Worm (Caenorhabditis elegans) whole organism, L4 larva: ENCODE data around the gene T05A12.4.

Source experiments
- D1046.2 ChIP-seq: fragments of 200-800 bp; sonication (Bioruptor generic); IDR thresholded peaks from 2 replicates; pipeline ENCODE4 v1.3.6; 2022; ENCODE audit warnings: missing genetic modification characterization, missing compliant biosample characterization
- F10B5.3 ChIP-seq: sonication (generic microtip); optimal IDR thresholded peaks from 2 replicates; lab custom pipeline; 2016; ENCODE audit warnings: mild to moderate bottlenecking, missing genetic modification characterization, missing compliant biosample characterization
- F26F4.8 ChIP-seq: fragments of 200-800 bp; sonication (Bioruptor generic); conservative IDR thresholded peaks from 2 replicates; pipeline ENCODE4 v1.3.6; 2022; ENCODE audit warnings: missing genetic modification characterization, missing compliant biosample characterization
- F44E2.7 ChIP-seq: fragments of 200-800 bp; sonication (Bioruptor generic); IDR thresholded peaks from 2 replicates; pipeline ENCODE4 v2.1.2; 2022; ENCODE audit warnings: missing genetic modification characterization, missing compliant biosample characterization
- F49E8.2 ChIP-seq: sonication (generic microtip); optimal IDR thresholded peaks from 2 replicates; lab custom pipeline; 2016; ENCODE audit warnings: missing compliant biosample characterization, mild to moderate bottlenecking, missing genetic modification characterization, borderline replicate concordance
- R02D3.7 ChIP-seq: fragments of 150-350 bp; sonication (generic microtip); optimal IDR thresholded peaks from 3 replicates; lab custom pipeline; 2014; ENCODE audit warnings: missing biosample characterization, missing genetic modification characterization
- T26A8.4 ChIP-seq: fragments of 200-800 bp; sonication (Bioruptor generic); IDR thresholded peaks from 2 replicates; pipeline ENCODE4 v1.3.6; 2022; ENCODE audit warnings: missing genetic modification characterization, missing compliant biosample characterization
- Y5F2A.4 ChIP-seq: fragments of 200-800 bp; sonication (Bioruptor generic); optimal IDR thresholded peaks from 2 replicates; lab custom pipeline; 2018; ENCODE audit warnings: mild to moderate bottlenecking, missing genetic modification characterization, missing compliant biosample characterization
- ZK546.5 ChIP-seq, 2 experiments: sonication (generic microtip); optimal IDR thresholded peaks; 2 replicates each; lab custom pipeline; 2017; ENCODE audit warnings: missing biosample characterization in 2 of 2, missing genetic modification characterization in 2 of 2
- arid-1 ChIP-seq: fragments of 200-800 bp; sonication (Bioruptor generic); conservative IDR thresholded peaks from 2 replicates; pipeline ENCODE4 v1.3.6; 2022; ENCODE audit warnings: missing genetic modification reagents, missing genetic modification characterization, missing compliant biosample characterization
- attf-4 ChIP-seq: sonication (generic microtip); optimal IDR thresholded peaks from 3 replicates; lab custom pipeline; 2017; ENCODE audit warnings: missing biosample characterization, missing genetic modification characterization
- ceh-20 ChIP-seq: fragments of 200-800 bp; sonication (Bioruptor generic); IDR thresholded peaks from 2 replicates; pipeline ENCODE4 v1.3.6; 2022; ENCODE audit warnings: missing genetic modification reagents, missing genetic modification characterization, missing compliant biosample characterization
- ceh-44 ChIP-seq: fragments of 200-800 bp; sonication (Bioruptor generic); IDR thresholded peaks from 2 replicates; pipeline ENCODE4 v1.3.6; 2022; ENCODE audit warnings: missing genetic modification reagents, missing genetic modification characterization, missing compliant biosample characterization
- ceh-82 ChIP-seq: sonication (generic microtip); optimal IDR thresholded peaks from 2 replicates; lab custom pipeline; 2017; ENCODE audit warnings: missing biosample characterization, missing genetic modification characterization
- daf-12 ChIP-seq: fragments of 150-350 bp; optimal IDR thresholded peaks from 2 replicates; lab custom pipeline; 2014; ENCODE audit warnings: missing biosample characterization, missing genetic modification reagents, missing genetic modification characterization
- daf-16 ChIP-seq, 3 experiments: sonication (generic microtip); optimal IDR thresholded peaks; 2 replicates each; lab custom pipeline; 2016 to 2017; ENCODE audit warnings: missing genetic modification characterization in 3 of 3, missing genetic modification reagents in 3 of 3, mild to moderate bottlenecking in 2 of 3, missing compliant biosample characterization in 2 of 3, missing biosample characterization in 1 of 3, moderate library complexity in 1 of 3
- daf-19 ChIP-seq: fragments of 200-800 bp; sonication (Bioruptor generic); conservative IDR thresholded peaks from 2 replicates; pipeline ENCODE4 v1.3.6; 2022; ENCODE audit warnings: missing genetic modification characterization, missing compliant biosample characterization
- dmd-6 ChIP-seq: fragments of 200-800 bp; sonication (Bioruptor generic); IDR thresholded peaks from 2 replicates; pipeline ENCODE4 v1.3.6; 2022; ENCODE audit warnings: missing genetic modification reagents, missing genetic modification characterization, missing compliant biosample characterization
- dpl-1 ChIP-seq: fragments of 150-350 bp; optimal IDR thresholded peaks from 2 replicates; lab custom pipeline; 2014; ENCODE audit warnings: missing biosample characterization, missing genetic modification reagents, missing genetic modification characterization
- egl-43 ChIP-seq: fragments of 200-800 bp; sonication (Bioruptor generic); IDR thresholded peaks from 2 replicates; pipeline ENCODE4 v1.3.6; 2022; ENCODE audit warnings: missing genetic modification reagents, missing genetic modification characterization, missing compliant biosample characterization
- fkh-10 ChIP-seq: fragments of 150-350 bp; optimal IDR thresholded peaks from 2 replicates; lab custom pipeline; 2014; ENCODE audit warnings: missing biosample characterization, missing genetic modification reagents, missing genetic modification characterization
- hlh-30 ChIP-seq: sonication (generic microtip); optimal IDR thresholded peaks from 2 replicates; lab custom pipeline; 2017; ENCODE audit warnings: antibody characterized with exemption, mild to moderate bottlenecking, missing genetic modification characterization, missing compliant biosample characterization; ENCODE audit not compliant: insufficient read depth
- lim-7 ChIP-seq: fragments of 200-800 bp; sonication (Bioruptor generic); IDR thresholded peaks from 2 replicates; pipeline ENCODE4 v1.3.6; 2022; ENCODE audit warnings: missing genetic modification characterization, missing compliant biosample characterization
- lin-13 ChIP-seq: fragments of 150-350 bp; optimal IDR thresholded peaks from 2 replicates; lab custom pipeline; 2014; ENCODE audit warnings: missing biosample characterization, missing genetic modification reagents, missing genetic modification characterization
- lir-3 ChIP-seq: sonication (generic microtip); optimal IDR thresholded peaks from 2 replicates; lab custom pipeline; 2016; ENCODE audit warnings: mild to moderate bottlenecking, missing genetic modification characterization, missing compliant biosample characterization
- lsy-2 ChIP-seq, 2 experiments: fragments of 150-350 bp in 1 of 2; sonication (generic microtip) in 1 of 2; optimal IDR thresholded peaks; 2 replicates each; lab custom pipeline; 2014 to 2017; ENCODE audit warnings: missing biosample characterization in 2 of 2, missing genetic modification characterization in 2 of 2
- mdt-29 ChIP-seq: fragments of 200-800 bp; sonication (Bioruptor generic); IDR thresholded peaks from 2 replicates; pipeline ENCODE4 v1.3.6; 2022; ENCODE audit warnings: missing genetic modification reagents, missing genetic modification characterization, missing compliant biosample characterization
- mes-2 ChIP-seq: sonication (generic microtip); optimal IDR thresholded peaks from 2 replicates; lab custom pipeline; 2016; ENCODE audit warnings: missing genotype, mild to moderate bottlenecking, missing genetic modification characterization, missing compliant biosample characterization; ENCODE audit not compliant: poor library complexity, severe bottlenecking
- mxl-2 ChIP-seq: fragments of 200-800 bp; sonication (Bioruptor generic); conservative IDR thresholded peaks from 2 replicates; pipeline ENCODE4 v1.3.6; 2022; ENCODE audit warnings: missing genetic modification reagents, missing genetic modification characterization, missing compliant biosample characterization
- mxl-3 ChIP-seq: fragments of 200-800 bp; sonication (Bioruptor generic); optimal IDR thresholded peaks from 2 replicates; lab custom pipeline; 2018; ENCODE audit warnings: mild to moderate bottlenecking, missing genetic modification characterization, missing compliant biosample characterization
- nhr-42 ChIP-seq: fragments of 200-800 bp; sonication (Bioruptor generic); IDR thresholded peaks from 2 replicates; pipeline ENCODE4 v1.3.6; 2022; ENCODE audit warnings: missing genetic modification characterization, missing compliant biosample characterization
- nhr-48 ChIP-seq: sonication (generic microtip); optimal IDR thresholded peaks from 2 replicates; lab custom pipeline; 2016; ENCODE audit warnings: mild to moderate bottlenecking, missing genetic modification characterization, missing compliant biosample characterization
- nhr-6 ChIP-seq: fragments of 150-350 bp; optimal IDR thresholded peaks from 2 replicates; lab custom pipeline; 2014; ENCODE audit warnings: missing biosample characterization, missing genetic modification characterization
- nhr-76 ChIP-seq: fragments of 150-350 bp; optimal IDR thresholded peaks from 2 replicates; lab custom pipeline; 2014; ENCODE audit warnings: missing biosample characterization, missing genetic modification characterization
- pha-4 ChIP-seq, 2 experiments: fragments of 150-350 bp in 1 of 2; fragments of 200-800 bp in 1 of 2; sonication (Bioruptor generic) in 1 of 2; IDR thresholded peaks in 1 of 2; optimal IDR thresholded peaks in 1 of 2; 2 replicates each; pipeline versions ENCODE4 v1.3.6 to Lab custom; 2014 to 2022; ENCODE audit warnings: missing genetic modification characterization in 2 of 2, missing genetic modification reagents in 2 of 2, missing biosample characterization in 1 of 2, missing compliant biosample characterization in 1 of 2
- rbr-2 ChIP-seq: sonication (generic microtip); optimal IDR thresholded peaks from 2 replicates; lab custom pipeline; 2016; ENCODE audit warnings: missing genotype, missing genetic modification characterization, missing compliant biosample characterization
- snpc-1.2 ChIP-seq: fragments of 200-800 bp; sonication (Bioruptor generic); IDR thresholded peaks from 2 replicates; pipeline ENCODE4 v1.3.6; 2022; ENCODE audit warnings: missing genetic modification reagents, missing genetic modification characterization, missing compliant biosample characterization
- unc-62 ChIP-seq, 3 experiments: fragments of 150-350 bp in 1 of 3; sonication (generic microtip); optimal IDR thresholded peaks in 2 of 3; peaks in 1 of 3; 1 replicate in 1 of 3; 2 replicates in 2 of 3; lab custom pipeline; 2014 to 2017; ENCODE audit warnings: missing biosample characterization in 3 of 3, missing genetic modification characterization in 3 of 3, missing genetic modification reagents in 3 of 3, missing genotype in 1 of 3
- zag-1 ChIP-seq: fragments of 150-350 bp; optimal IDR thresholded peaks from 2 replicates; lab custom pipeline; 2014; ENCODE audit warnings: missing biosample characterization, missing genetic modification characterization
- zfp-2 ChIP-seq: sonication (generic microtip); optimal IDR thresholded peaks from 2 replicates; lab custom pipeline; 2016; ENCODE audit warnings: mild to moderate bottlenecking, missing genetic modification characterization, missing compliant biosample characterization
- zfp-3 ChIP-seq: fragments of 200-800 bp; sonication (Bioruptor generic); conservative IDR thresholded peaks from 2 replicates; pipeline ENCODE4 v1.3.6; 2022; ENCODE audit warnings: missing genetic modification reagents, missing genetic modification characterization, missing compliant biosample characterization
- zip-2 ChIP-seq: fragments of 150-350 bp; optimal IDR thresholded peaks from 2 replicates; lab custom pipeline; 2014; ENCODE audit warnings: missing biosample characterization, missing genetic modification characterization

T05A12.4 gene

DNA sequence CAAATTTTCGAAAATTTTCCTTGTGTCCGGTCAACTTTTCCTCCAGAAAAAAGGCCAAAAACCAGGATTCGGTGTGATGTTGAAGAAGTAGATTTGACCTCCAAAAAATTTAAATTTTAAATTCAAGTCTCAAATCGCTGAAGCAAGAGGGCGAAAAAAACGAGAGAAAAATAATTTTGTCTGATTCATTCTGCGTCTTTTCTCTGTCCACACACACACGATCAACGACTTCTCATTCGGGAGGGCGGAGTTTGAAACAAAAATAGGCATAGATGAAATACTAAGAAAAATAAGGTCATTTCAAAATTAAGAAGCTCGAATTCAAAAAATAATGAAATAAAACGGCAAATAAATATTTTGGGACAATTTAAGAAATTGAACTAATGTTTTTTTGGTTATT is 28.5 kb upstream of the T05A12.4 start, which contains the start of gene R13H7.2:
Gene R13H7.2, minus strand, starts transcription at position 101 of the 400 bp plus-strand sequence.
- TF ChIP-seq lim-7 (GFP tag; lab: Robert Waterston, UW) (no peak), pha-4 (GFP tag; IDR thresholded peaks at IDR 0.05; lab: Robert Waterston, UW) (no peak), pha-4 (tag; optimal IDR thresholded peaks at IDR 0.05; lab: Kevin White, UChicago) (no peak), daf-16 (GFP tag; optimal IDR thresholded peaks at IDR 0.05; lab: Kevin White, UChicago) (no peak), daf-16 (tag; optimal IDR thresholded peaks at IDR 0.05; lab: Kevin White, UChicago) (no peak), F10B5.3 (tag; lab: Kevin White, UChicago) (no peak), egl-43 (GFP tag; lab: Robert Waterston, UW) (no peak), zip-2 (tag; lab: Kevin White, UChicago) (no peak), ceh-44 (GFP tag; lab: Robert Waterston, UW) (no peak), F26F4.8 (GFP tag; lab: Robert Waterston, UW) (no peak)

DNA sequence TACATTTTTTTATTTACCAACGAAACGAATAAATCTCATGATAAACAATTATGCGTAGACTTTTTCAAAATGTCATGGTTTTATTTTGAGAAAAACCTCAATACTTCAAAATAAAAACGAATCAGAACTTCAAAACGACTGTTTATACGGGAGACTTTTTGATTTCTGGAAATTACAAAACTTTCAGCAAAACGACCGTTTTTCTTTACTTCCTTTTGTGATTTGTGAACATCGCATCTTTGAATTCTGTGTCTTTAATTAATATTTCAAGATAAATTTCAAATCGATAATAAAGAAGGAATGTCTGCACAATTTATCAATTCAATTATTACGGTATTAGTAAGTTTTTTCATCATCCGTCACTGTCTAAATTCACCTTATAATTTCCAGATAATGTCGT is 20.0 kb upstream of the T05A12.4 start, which contains the start of gene srx-20:
Gene srx-20, plus strand, starts transcription at position 301 of the 400 bp plus-strand sequence.
- TF ChIP-seq D1046.2 = no peak
- no peak for TF ChIP-seq rbr-2

DNA sequence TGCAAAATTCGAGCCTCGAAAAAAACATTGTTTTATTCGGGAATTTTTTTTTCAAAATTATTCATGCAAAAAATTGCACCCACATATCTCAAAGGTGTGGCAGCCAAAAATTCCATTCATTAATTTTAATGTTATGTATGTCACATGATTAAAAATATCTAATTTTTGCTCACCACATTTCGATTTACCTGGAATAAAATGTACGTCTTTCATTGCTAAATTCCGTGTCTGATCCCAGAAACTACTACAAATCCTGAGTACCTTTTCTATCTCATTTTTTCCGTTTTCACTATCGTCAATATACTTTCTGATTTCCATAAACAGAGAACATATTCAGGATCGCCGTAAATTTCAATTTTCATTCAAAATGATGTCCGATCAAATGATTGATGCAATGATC is 14.8 kb upstream of the T05A12.4 start, which contains the start of gene srx-19:
Gene srx-19, plus strand, starts transcription at position 301 of the 400 bp plus-strand sequence.
- TF ChIP-seq F44E2.7 (no peak), mxl-2 (GFP tag; lab: Robert Waterston, UW) (no peak), zfp-2 (tag; lab: Kevin White, UChicago) (no peak), fkh-10 (GFP tag; lab: Kevin White, UChicago) (no peak), mes-2 (tag; lab: Kevin White, UChicago) (no peak), ceh-20 (no peak), attf-4 (tag; lab: Kevin White, UChicago) (no peak), daf-19 (GFP tag; lab: Robert Waterston, UW) (no peak), nhr-6 (tag; lab: Kevin White, UChicago) (no peak), F49E8.2 (tag; lab: Kevin White, UChicago) (no peak), dpl-1 (GFP tag; lab: Kevin White, UChicago) (no peak), ceh-82 (tag; lab: Kevin White, UChicago) (no peak), Y5F2A.4 (GFP tag; lab: Kevin White, UChicago) (no peak), T26A8.4 (GFP tag; lab: Robert Waterston, UW) (no peak), mdt-29 (no peak), lin-13 (GFP tag; lab: Kevin White, UChicago) (no peak)

- TF ChIP-seq nhr-48 (tag; lab: Kevin White, UChicago) = peak; percentile 85
- TF ChIP-seq mxl-3 (GFP tag; lab: Kevin White, UChicago) = no peak
- no peak for TF ChIP-seq lir-3 (tag; lab: Kevin White, UChicago)
- TF ChIP-seq zfp-3 (GFP tag; lab: Robert Waterston, UW) = no peak
- TF ChIP-seq ZK546.5 (tag; optimal IDR thresholded peaks at IDR 0.05; lab: Kevin White, UChicago) = no peak
- no peak for TF ChIP-seq nhr-76 (tag; lab: Kevin White, UChicago)
- TF ChIP-seq nhr-42 = no peak
- TF ChIP-seq daf-12 (tag; lab: Kevin White, UChicago) = no peak
- peak in 1 of 2 experiments; percentile 96 for TF ChIP-seq unc-62 (GFP tag; optimal IDR thresholded peaks at IDR 0.05 in 1 of 2; lab: Kevin White, UChicago)
- TF ChIP-seq unc-62 (tag; optimal IDR thresholded peaks at IDR 0.05; lab: Kevin White, UChicago) = no peak
- TF ChIP-seq pha-4 (GFP tag; IDR thresholded peaks at IDR 0.05; lab: Robert Waterston, UW) = 0 out of 2 replicates have a peak, but pooled peaks have one; percentile 44
- TF ChIP-seq pha-4 (tag; optimal IDR thresholded peaks at IDR 0.05; lab: Kevin White, UChicago) = peak; percentile 11
- TF ChIP-seq rbr-2 = peak; percentile 31
- no peak for TF ChIP-seq arid-1 (GFP tag; lab: Robert Waterston, UW)
- peak; percentile 72 for TF ChIP-seq hlh-30 (tag; lab: Kevin White, UChicago)
- peak in 1 of 2 experiments; percentile 75 for TF ChIP-seq lsy-2 (tag; optimal IDR thresholded peaks at IDR 0.05; lab: Kevin White, UChicago)
- peak; percentile 100 for TF ChIP-seq mxl-2 (GFP tag; lab: Robert Waterston, UW)
- peak; percentile 80 for TF ChIP-seq dmd-6
- no peak for TF ChIP-seq snpc-1.2 (GFP tag; lab: Robert Waterston, UW)
- no peak for TF ChIP-seq R02D3.7 (tag; lab: Kevin White, UChicago)
- no peak for TF ChIP-seq zag-1 (tag; lab: Kevin White, UChicago)
- peak in 1 of 2 experiments; percentile 66 for TF ChIP-seq daf-16 (GFP tag; optimal IDR thresholded peaks at IDR 0.05; lab: Kevin White, UChicago)
- no peak for TF ChIP-seq daf-16 (tag; optimal IDR thresholded peaks at IDR 0.05; lab: Kevin White, UChicago)
Observed at ce11 chrIV:6878912-6879554, 8.7 kb upstream of the T05A12.4 start.
